Worm (Caenorhabditis elegans): ENCODE measurements around the gene ZK637.12.

The ZK637.12 gene

ce11 chrIII:8956146-8956646, 32.2 kb downstream of the ZK637.12 start, which contains the start of the genes ZK643.5 and ZK643.2:
TSS of gene ZK643.5 (minus strand) at chrIII:8956196.
TSS of gene ZK643.2 (plus strand) at chrIII:8956540.
- TF ChIP-seq nhr-23 (tag; optimal IDR thresholded peaks at IDR 0.05) (no peak), elt-3 (tag; optimal IDR thresholded peaks at IDR 0.05) (no peak), ceh-16 (tag; optimal IDR thresholded peaks at IDR 0.05) (no peak), zag-1 (tag; optimal IDR thresholded peaks at IDR 0.05) (peak; percentile 4), ztf-4 (tag; optimal IDR thresholded peaks at IDR 0.05) (no peak), nhr-11 (tag; optimal IDR thresholded peaks at IDR 0.05) (no peak), nhr-129 (tag; optimal IDR thresholded peaks at IDR 0.05) (no peak), skn-1 (tag; optimal IDR thresholded peaks at IDR 0.05) (no peak), unc-39 (tag; optimal IDR thresholded peaks at IDR 0.05) (no peak), nhr-12 (tag; optimal IDR thresholded peaks at IDR 0.05) (no peak), mbf-1 (tag; optimal IDR thresholded peaks at IDR 0.05) (no peak), crh-2 (tag; optimal IDR thresholded peaks at IDR 0.05) (peak; percentile 73), ztf-11 (tag; optimal IDR thresholded peaks at IDR 0.05) (no peak), ceh-82 (tag; optimal IDR thresholded peaks at IDR 0.05) (no peak), ama-1 (optimal IDR thresholded peaks at IDR 0.05) (no peak), nhr-77 (tag; optimal IDR thresholded peaks at IDR 0.05) (no peak), lin-13 (GFP tag; optimal IDR thresholded peaks at IDR 0.05) (peak; percentile 59), unc-62 (GFP tag; optimal IDR thresholded peaks at IDR 0.05) (no peak), snpc-4 (tag; optimal IDR thresholded peaks at IDR 0.05) (peak; percentile 33), gmeb-1 (tag; optimal IDR thresholded peaks at IDR 0.05) (peak; percentile 72), lin-39 (tag; optimal IDR thresholded peaks at IDR 0.05) (no peak), alr-1 (tag; optimal IDR thresholded peaks at IDR 0.05) (no peak), ztf-1 (GFP tag; conservative IDR thresholded peaks at IDR 0.05) (no peak), sma-9 (GFP tag; optimal IDR thresholded peaks at IDR 0.05) (peak; percentile 75), sma-9 (tag; optimal IDR thresholded peaks at IDR 0.05) (no peak), nhr-6 (tag; optimal IDR thresholded peaks at IDR 0.05) (peak; percentile 30), egl-27 (tag; optimal IDR thresholded peaks at IDR 0.05) (no peak), nhr-10 (tag; optimal IDR thresholded peaks at IDR 0.05) (no peak), sem-4 (tag; optimal IDR thresholded peaks at IDR 0.05) (peak; percentile 50), lsy-2 (tag; optimal IDR thresholded peaks at IDR 0.05) (peak; percentile 81 to 97), ZK546.5 (tag; optimal IDR thresholded peaks at IDR 0.05) (no peak), mab-5 (tag; optimal IDR thresholded peaks at IDR 0.05) (peak; percentile 52), nhr-25 (tag; optimal IDR thresholded peaks at IDR 0.05) (no peak), fos-1 (tag; optimal IDR thresholded peaks at IDR 0.05) (no peak), nhr-21 (tag; optimal IDR thresholded peaks at IDR 0.05) (peak; percentile 35), aly-2 (tag; optimal IDR thresholded peaks at IDR 0.05) (no peak), Y55F3AM.14 (GFP tag; optimal IDR thresholded peaks at IDR 0.05) (no peak), dmd-4 (tag; optimal IDR thresholded peaks at IDR 0.05) (no peak), unc-55 (GFP tag; optimal IDR thresholded peaks at IDR 0.05) (peak; percentile 89), blmp-1 (tag; optimal IDR thresholded peaks at IDR 0.05; ENCODE audit: insufficient read depth) (no peak), R02D3.7 (tag; optimal IDR thresholded peaks at IDR 0.05) (no peak), F13H6.1 (tag; optimal IDR thresholded peaks at IDR 0.05) (peak; percentile 65), C34F6.9 (tag; optimal IDR thresholded peaks at IDR 0.05) (peak; percentile 79), peb-1 (tag; optimal IDR thresholded peaks at IDR 0.05) (no peak), mdl-1 (tag; optimal IDR thresholded peaks at IDR 0.05) (no peak), elt-1 (tag; optimal IDR thresholded peaks at IDR 0.05) (no peak), nhr-237 (tag; optimal IDR thresholded peaks at IDR 0.05) (no peak), lin-11 (tag; optimal IDR thresholded peaks at IDR 0.05) (peak; percentile 7), sma-3 (GFP tag; optimal IDR thresholded peaks at IDR 0.05) (peak; percentile 53)

Measured in whole organism, L2 larva.